Fruit fly (Drosophila melanogaster) whole organism, adult: Measurements from ENCODE around the gene Rpp14b.

Experiments used
- CG11617 ChIP-seq: fragments of 200-800 bp; sonication (Bioruptor generic); optimal IDR thresholded peaks from 2 replicates; lab custom pipeline; 2017; ENCODE audit warnings: mild to moderate bottlenecking, missing biosample characterization, missing genetic modification reagents, missing genetic modification characterization
- CG12768 ChIP-seq: fragments of 200-800 bp; sonication (Bioruptor generic); optimal IDR thresholded peaks from 2 replicates; lab custom pipeline; 2017; ENCODE audit warnings: missing biosample characterization, missing genetic modification characterization, mild to moderate bottlenecking, moderate library complexity, missing genetic modification reagents
- CG14711 ChIP-seq: fragments of 200-800 bp; sonication (Bioruptor generic); optimal IDR thresholded peaks from 2 replicates; lab custom pipeline; 2018; ENCODE audit warnings: missing biosample characterization, mild to moderate bottlenecking, missing genetic modification characterization, moderate library complexity
- CG1620 ChIP-seq: fragments of 200-800 bp; sonication (Bioruptor generic); optimal IDR thresholded peaks from 2 replicates; lab custom pipeline; 2016; ENCODE audit warnings: missing biosample characterization, missing genetic modification characterization
- CG33017 ChIP-seq: fragments of 200-800 bp; sonication (Bioruptor generic); optimal IDR thresholded peaks from 2 replicates; lab custom pipeline; 2018; ENCODE audit warnings: missing biosample characterization, mild to moderate bottlenecking, missing genetic modification characterization, moderate library complexity
- CG5204 ChIP-seq: fragments of 200-800 bp; sonication (Bioruptor generic); optimal IDR thresholded peaks from 2 replicates; lab custom pipeline; 2016; ENCODE audit warnings: missing biosample characterization, missing genetic modification characterization
- CG7045 ChIP-seq: fragments of 200-800 bp; sonication (Bioruptor generic); optimal IDR thresholded peaks from 2 replicates; lab custom pipeline; 2017; ENCODE audit warnings: missing biosample characterization, mild to moderate bottlenecking, missing genetic modification characterization
- CG7101 ChIP-seq: fragments of 200-800 bp; sonication (Bioruptor generic); optimal IDR thresholded peaks from 2 replicates; lab custom pipeline; 2018; ENCODE audit warnings: missing biosample characterization, mild to moderate bottlenecking, missing genetic modification characterization, moderate library complexity
- Clk ChIP-seq: fragments of 200-800 bp; sonication (Bioruptor generic); optimal IDR thresholded peaks from 2 replicates; lab custom pipeline; 2017; ENCODE audit warnings: missing biosample characterization, missing genetic modification characterization
- Crg-1 ChIP-seq: fragments of 200-800 bp; sonication (Bioruptor generic); optimal IDR thresholded peaks from 2 replicates; lab custom pipeline; 2016; ENCODE audit warnings: missing biosample characterization, missing genetic modification characterization
- Hr96 ChIP-seq: fragments of 200-800 bp; sonication (Bioruptor generic); optimal IDR thresholded peaks from 2 replicates; lab custom pipeline; 2016; ENCODE audit warnings: missing biosample characterization, missing genetic modification characterization
- Mnt ChIP-seq: fragments of 200-800 bp; sonication (Bioruptor generic); optimal IDR thresholded peaks from 2 replicates; lab custom pipeline; 2016; ENCODE audit warnings: missing biosample characterization, mild to moderate bottlenecking, missing genetic modification characterization
- bab1 ChIP-seq: fragments of 200-800 bp; sonication (Bioruptor generic); optimal IDR thresholded peaks from 3 replicates; lab custom pipeline; 2019; ENCODE audit warnings: missing biosample characterization, mild to moderate bottlenecking, missing genetic modification characterization, moderate library complexity
- cic ChIP-seq: fragments of 200-800 bp; sonication (Bioruptor generic); optimal IDR thresholded peaks from 2 replicates; lab custom pipeline; 2017; ENCODE audit warnings: missing biosample characterization, mild to moderate bottlenecking, missing genetic modification characterization, moderate library complexity
- cnc ChIP-seq, 2 experiments: fragments of >200 bp; optimal IDR thresholded peaks; 2 replicates each; lab custom pipeline; 2017
- kay ChIP-seq: fragments of 200-800 bp; sonication (Bioruptor generic); peaks from one replicate; lab custom pipeline; 2016; ENCODE audit warnings: missing biosample characterization, missing genetic modification characterization, borderline replicate concordance
- ovo ChIP-seq: fragments of 200-800 bp; sonication (Bioruptor generic); optimal IDR thresholded peaks from 2 replicates; lab custom pipeline; 2016; ENCODE audit warnings: missing biosample characterization, missing genetic modification characterization
- pad ChIP-seq: fragments of 200-800 bp; sonication (Bioruptor generic); optimal IDR thresholded peaks from 3 replicates; lab custom pipeline; 2017; ENCODE audit warnings: missing biosample characterization, missing genetic modification characterization, mild to moderate bottlenecking, moderate library complexity, missing genetic modification reagents
- tj ChIP-seq: fragments of 200-800 bp; sonication (Bioruptor generic); optimal IDR thresholded peaks from 3 replicates; lab custom pipeline; 2017; ENCODE audit warnings: missing biosample characterization, mild to moderate bottlenecking, missing genetic modification characterization, moderate library complexity
- toe ChIP-seq: fragments of 200-800 bp; sonication (Bioruptor generic); optimal IDR thresholded peaks from 2 replicates; lab custom pipeline; 2016; ENCODE audit warnings: missing biosample characterization, missing genetic modification characterization

The Rpp14b gene

DNA sequence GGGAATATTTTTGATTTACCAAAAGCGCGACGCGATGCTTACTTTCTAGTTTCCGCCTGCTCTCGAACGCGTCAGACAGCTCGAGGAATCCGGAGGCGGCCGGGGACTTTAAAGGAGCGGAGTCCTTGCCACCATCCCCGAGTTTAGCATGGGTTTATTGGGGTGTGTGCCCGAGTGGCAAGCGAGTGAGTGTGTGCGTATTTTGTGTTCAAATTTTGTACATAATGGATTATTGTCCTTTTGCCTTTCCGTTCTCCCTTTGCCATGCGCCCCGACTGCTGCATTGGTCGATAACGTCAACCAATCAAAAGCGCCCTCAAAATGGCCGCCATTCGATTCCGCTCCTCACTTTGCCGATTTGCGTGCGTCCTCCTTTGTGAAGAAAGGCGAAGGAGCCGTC, 25.7 kb upstream of the Rpp14b start:
- no peak for TF ChIP-seq Mnt (GFP tag; lab: Kevin White, UChicago)
- no peak for TF ChIP-seq CG5204
- no peak for TF ChIP-seq pad (GFP tag; lab: Kevin White, UChicago)
- TF ChIP-seq CG1620 (GFP tag; lab: Kevin White, UChicago), result no peak
- TF ChIP-seq tj (GFP tag; lab: Kevin White, UChicago), result no peak
- no peak for TF ChIP-seq CG11617 (GFP tag; lab: Kevin White, UChicago)

DNA sequence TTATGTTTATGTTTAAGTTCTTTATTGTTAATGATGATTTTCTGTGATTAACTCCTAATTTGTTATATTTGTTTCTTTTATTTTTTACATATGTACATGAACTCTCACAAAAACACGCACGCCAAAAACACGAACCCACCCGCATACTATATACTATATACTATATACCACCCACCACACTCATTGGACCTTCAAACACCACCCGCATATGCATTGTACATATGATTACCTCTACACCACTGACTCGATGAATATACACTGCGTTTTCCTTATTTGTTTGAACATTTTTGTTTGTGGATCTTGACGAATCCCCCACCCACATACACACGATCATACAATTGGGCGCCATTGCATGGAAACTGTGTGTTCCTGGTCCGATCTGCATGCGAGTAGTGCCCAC, 23.5 kb upstream of the Rpp14b start:
- TF ChIP-seq bab1 (GFP tag; lab: Kevin White, UChicago) (no peak), CG12768 (GFP tag; lab: Kevin White, UChicago) (no peak), CG11617 (GFP tag; lab: Kevin White, UChicago) (no peak), ovo (no peak), cnc (optimal IDR thresholded peaks at IDR 0.05; lab: Kevin White, UChicago) (no peak), CG1620 (GFP tag; lab: Kevin White, UChicago) (no peak), CG14711 (tag; lab: Kevin White, UChicago) (no peak), kay (GFP tag; lab: Kevin White, UChicago) (no peak)

DNA sequence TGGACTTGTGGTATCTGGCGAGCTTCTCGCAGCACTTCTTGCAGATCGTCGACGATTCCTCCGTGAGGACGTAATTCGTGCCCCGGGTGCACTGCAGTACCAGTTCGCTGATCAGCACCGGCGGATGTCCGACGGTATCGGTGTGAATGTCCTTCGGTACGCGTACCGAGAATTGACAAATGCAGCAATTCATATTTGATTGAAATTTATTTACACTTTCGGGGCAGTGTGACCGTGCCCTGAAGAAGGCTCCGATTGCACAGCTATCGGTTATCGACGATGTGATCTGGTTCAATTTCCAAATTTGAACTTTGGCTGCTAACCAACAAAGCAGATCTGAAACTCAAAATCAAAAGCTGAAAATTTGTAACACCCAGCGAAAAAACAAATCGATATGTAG, 19.1 kb upstream of the Rpp14b start, which contains the start of gene ZIPIC:
TSS of gene ZIPIC (minus strand) at position 262 of the 400 bp plus-strand sequence.
- TF ChIP-seq CG1620 (GFP tag; lab: Kevin White, UChicago) (no peak), CG12768 (GFP tag; lab: Kevin White, UChicago) (no peak), Crg-1 (GFP tag; lab: Kevin White, UChicago) (no peak), Mnt (GFP tag; lab: Kevin White, UChicago) (no peak), kay (GFP tag; lab: Kevin White, UChicago) (no peak), ovo (no peak), toe (GFP tag; lab: Kevin White, UChicago) (no peak), cic (GFP tag; lab: Kevin White, UChicago) (no peak), CG7101 (tag; lab: Kevin White, UChicago) (no peak), bab1 (GFP tag; lab: Kevin White, UChicago) (no peak), CG7045 (GFP tag; lab: Kevin White, UChicago) (no peak), CG11617 (GFP tag; lab: Kevin White, UChicago) (no peak), pad (GFP tag; lab: Kevin White, UChicago) (no peak)

DNA sequence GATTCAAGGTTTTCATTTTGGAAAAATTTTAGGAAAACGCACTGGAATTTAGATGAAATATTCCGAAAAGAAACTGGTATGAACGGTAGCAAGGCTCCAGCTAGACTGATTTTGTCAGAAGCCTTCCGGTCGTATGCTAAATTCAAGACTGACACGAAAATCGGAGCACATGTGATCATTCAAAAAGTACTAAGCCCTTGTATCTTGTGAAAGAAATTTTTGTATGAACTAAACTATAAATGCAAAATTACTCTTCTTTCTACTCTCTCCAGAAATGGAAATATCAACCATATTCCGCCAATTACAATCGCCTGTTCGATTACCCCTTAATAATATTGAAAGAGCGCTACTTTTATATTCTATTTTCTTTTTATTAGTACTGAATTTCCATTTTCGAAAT, 18.1 kb upstream of the Rpp14b start, which contains the start of gene ocn:
TSS of gene ocn (minus strand) at position 101 of the 400 bp plus-strand sequence.
- TF ChIP-seq Hr96 (GFP tag; lab: Kevin White, UChicago) (no peak), CG7101 (tag; lab: Kevin White, UChicago) (no peak), CG11617 (GFP tag; lab: Kevin White, UChicago) (no peak), CG7045 (GFP tag; lab: Kevin White, UChicago) (no peak), ovo (no peak), kay (GFP tag; lab: Kevin White, UChicago) (no peak), Crg-1 (GFP tag; lab: Kevin White, UChicago) (no peak), tj (GFP tag; lab: Kevin White, UChicago) (no peak), CG12768 (GFP tag; lab: Kevin White, UChicago) (no peak), CG14711 (tag; lab: Kevin White, UChicago) (no peak), bab1 (GFP tag; lab: Kevin White, UChicago) (no peak), CG1620 (GFP tag; lab: Kevin White, UChicago) (no peak), Mnt (GFP tag; lab: Kevin White, UChicago) (no peak), CG5204 (no peak), Clk (no peak), pad (GFP tag; lab: Kevin White, UChicago) (no peak), cic (GFP tag; lab: Kevin White, UChicago) (no peak), toe (GFP tag; lab: Kevin White, UChicago) (no peak), cnc (optimal IDR thresholded peaks at IDR 0.05; lab: Kevin White, UChicago) (no peak), CG33017 (tag; lab: Kevin White, UChicago) (no peak)

DNA sequence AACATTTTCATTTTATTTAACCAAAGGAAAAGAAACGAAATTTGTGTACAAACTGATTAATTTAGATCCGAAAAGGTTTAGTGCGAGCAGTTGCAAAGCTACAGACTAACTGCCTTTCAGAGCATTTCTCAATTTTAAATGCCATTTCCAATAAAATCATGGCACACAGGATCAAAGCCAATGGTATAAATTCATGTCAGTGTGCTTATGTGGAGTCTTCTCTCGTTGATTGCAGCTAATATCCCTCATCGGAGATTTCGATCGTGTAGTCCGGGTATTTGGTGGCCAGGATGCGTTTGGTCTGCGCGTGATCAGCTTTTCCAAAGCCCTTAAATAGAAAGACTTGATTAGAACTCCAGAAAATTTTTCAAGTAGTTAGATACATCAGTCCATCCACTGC, 17.1 kb upstream of the Rpp14b start, which contains the start of gene janB:
TSS of gene janB (minus strand) at position 101 of the 400 bp plus-strand sequence.
- TF ChIP-seq CG33017 (tag; lab: Kevin White, UChicago) (no peak), CG7045 (GFP tag; lab: Kevin White, UChicago) (no peak), CG5204 (no peak), cic (GFP tag; lab: Kevin White, UChicago) (no peak), toe (GFP tag; lab: Kevin White, UChicago) (no peak), CG7101 (tag; lab: Kevin White, UChicago) (no peak), tj (GFP tag; lab: Kevin White, UChicago) (no peak), pad (GFP tag; lab: Kevin White, UChicago) (no peak), Mnt (GFP tag; lab: Kevin White, UChicago) (no peak), Hr96 (GFP tag; lab: Kevin White, UChicago) (no peak), ovo (no peak), CG14711 (tag; lab: Kevin White, UChicago) (no peak), Crg-1 (GFP tag; lab: Kevin White, UChicago) (no peak), CG1620 (GFP tag; lab: Kevin White, UChicago) (no peak), bab1 (GFP tag; lab: Kevin White, UChicago) (no peak)

DNA sequence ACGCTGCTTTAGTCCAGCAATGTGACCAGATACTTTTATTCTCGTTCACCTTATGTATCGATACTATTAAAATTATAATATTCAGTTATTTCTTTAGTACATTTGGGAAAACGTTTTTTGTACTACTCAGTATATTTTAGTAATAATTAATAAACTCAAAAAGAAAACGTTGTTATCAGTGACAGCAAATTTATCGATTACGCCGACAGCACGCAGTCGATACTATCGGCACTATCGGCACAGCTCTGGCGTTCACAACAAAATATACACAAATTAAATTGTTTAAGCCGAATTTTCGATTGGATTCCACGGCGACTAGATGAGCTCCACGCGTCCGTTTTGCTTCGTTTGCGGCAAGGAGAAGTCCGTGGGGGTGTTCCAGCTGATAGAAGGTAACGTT, 16.3 kb upstream of the Rpp14b start, which contains the start of the genes janA, Sry-alpha and Sry-beta:
TSS of gene janA (minus strand) at position 40 of the 400 bp plus-strand sequence.
TSS of gene Sry-alpha (plus strand) at position 226 of the 400 bp plus-strand sequence.
TSS of gene Sry-beta (plus strand) at position 226 of the 400 bp plus-strand sequence.
- TF ChIP-seq Crg-1 (GFP tag; lab: Kevin White, UChicago), result peak; percentile 45
- peak; percentile 65 for TF ChIP-seq bab1 (GFP tag; lab: Kevin White, UChicago)
- no peak for TF ChIP-seq CG12768 (GFP tag; lab: Kevin White, UChicago)
- no peak for TF ChIP-seq CG7045 (GFP tag; lab: Kevin White, UChicago)
- no peak for TF ChIP-seq Hr96 (GFP tag; lab: Kevin White, UChicago)
- peak; percentile 20 for TF ChIP-seq CG11617 (GFP tag; lab: Kevin White, UChicago)
- TF ChIP-seq cic (GFP tag; lab: Kevin White, UChicago), result no peak
- no peak for TF ChIP-seq toe (GFP tag; lab: Kevin White, UChicago)
- TF ChIP-seq Clk, result no peak
- TF ChIP-seq CG1620 (GFP tag; lab: Kevin White, UChicago), result peak; percentile 45
- TF ChIP-seq CG5204, result no peak
- TF ChIP-seq pad (GFP tag; lab: Kevin White, UChicago), result no peak
- no peak for TF ChIP-seq CG33017 (tag; lab: Kevin White, UChicago)
- TF ChIP-seq ovo, result no peak
- no peak for TF ChIP-seq cnc (optimal IDR thresholded peaks at IDR 0.05; lab: Kevin White, UChicago)
- TF ChIP-seq kay (GFP tag; lab: Kevin White, UChicago), result no peak
- no peak for TF ChIP-seq tj (GFP tag; lab: Kevin White, UChicago)
- TF ChIP-seq Mnt (GFP tag; lab: Kevin White, UChicago), result peak; percentile 33
- peak; percentile 0 for TF ChIP-seq CG7101 (tag; lab: Kevin White, UChicago)
- TF ChIP-seq CG14711 (tag; lab: Kevin White, UChicago), result peak; percentile 19
